Worm (Caenorhabditis elegans) whole organism, late embryonic: ENCODE measurements around the gene srsx-39.
"Not testable (repeated sequence)": the region's sequence is repeated elsewhere in the genome, so short reads cannot be mapped to it uniquely, and the experiment has no call there.

ENCODE experiments used
- ahr-1 ChIP-seq: sonication (generic microtip); optimal IDR thresholded peaks from 2 replicates; lab custom pipeline; 2016; ENCODE audit warnings: missing genetic modification characterization, missing compliant biosample characterization
- dve-1 ChIP-seq: sonication (generic microtip); optimal IDR thresholded peaks from 2 replicates; lab custom pipeline; 2017; ENCODE audit warnings: antibody characterized with exemption, mild to moderate bottlenecking, missing genetic modification characterization, missing compliant biosample characterization
- fax-1 ChIP-seq: sonication (generic microtip); optimal IDR thresholded peaks from 2 replicates; lab custom pipeline; 2016; ENCODE audit warnings: missing genotype, missing genetic modification characterization, missing compliant biosample characterization

Gene srsx-39

DNA sequence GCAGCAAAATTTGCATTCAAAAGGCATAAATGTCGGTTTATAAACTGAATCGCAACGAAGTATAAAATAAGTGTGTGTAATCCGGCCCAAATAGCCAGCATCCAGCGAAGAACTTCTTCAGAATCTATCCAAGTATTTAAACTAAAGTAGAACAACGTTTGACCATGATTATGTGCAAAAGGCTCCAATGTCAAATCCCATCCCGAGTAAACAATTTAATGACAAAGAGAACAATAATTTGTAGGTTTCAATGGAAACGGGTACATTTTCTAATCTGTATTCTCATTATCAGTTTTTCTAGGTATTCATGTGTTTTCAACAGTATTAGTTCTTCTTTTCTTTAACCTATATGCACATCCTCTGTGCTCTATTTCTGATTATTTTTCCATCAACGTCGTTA lies 48.9 kb downstream of the srsx-39 start, which contains the start of gene C41G6.12:
TSS of gene C41G6.12 (minus strand) at position 101 of the 400 bp plus-strand sequence.
- TF ChIP-seq dve-1, ahr-1, fax-1 (tag; lab: Kevin White, UChicago): not testable (repeated sequence)
